Fruit fly (Drosophila melanogaster) whole organism, pupa: ENCODE measurements around the gene Gsc.

Source experiments
- CG10348 ChIP-seq: fragments of 200-800 bp; sonication (Bioruptor generic); IDR thresholded peaks from 2 replicates; pipeline ENCODE4 v1.3.6; 2022; ENCODE audit warnings: missing biosample characterization, missing genetic modification characterization
- CG13204 ChIP-seq: fragments of 200-800 bp; sonication (Bioruptor generic); optimal IDR thresholded peaks from 2 replicates; lab custom pipeline; 2018; ENCODE audit warnings: missing biosample characterization, mild to moderate bottlenecking, missing genetic modification characterization, moderate library complexity
- CG15710 ChIP-seq: fragments of 200-800 bp; sonication (Bioruptor generic); optimal IDR thresholded peaks from 2 replicates; lab custom pipeline; 2018; ENCODE audit warnings: missing biosample characterization, mild to moderate bottlenecking, missing genetic modification characterization, moderate library complexity
- CG32121 ChIP-seq: fragments of 200-800 bp; sonication (Bioruptor generic); IDR thresholded peaks from 2 replicates; pipeline ENCODE4 v1.3.6; 2022; ENCODE audit warnings: missing biosample characterization, missing genetic modification characterization
- CG4496 ChIP-seq: fragments of 200-800 bp; sonication (Bioruptor generic); IDR thresholded peaks from 3 replicates; pipeline ENCODE4 v1.3.6; 2022; ENCODE audit warnings: missing biosample characterization, missing genetic modification characterization
- CG8301 ChIP-seq: fragments of 200-800 bp; sonication (Bioruptor generic); optimal IDR thresholded peaks from 2 replicates; lab custom pipeline; 2018; ENCODE audit warnings: missing biosample characterization, mild to moderate bottlenecking, missing genetic modification characterization
- CG9948 ChIP-seq: fragments of 200-800 bp; sonication (Bioruptor generic); optimal IDR thresholded peaks from 2 replicates; lab custom pipeline; 2018; ENCODE audit warnings: missing biosample characterization, mild to moderate bottlenecking, missing genetic modification characterization, moderate library complexity
- EcR ChIP-seq: fragments of 200-800 bp; sonication (Bioruptor generic); optimal IDR thresholded peaks from 3 replicates; lab custom pipeline; 2019; ENCODE audit warnings: missing biosample characterization, missing genetic modification characterization, mild to moderate bottlenecking, moderate library complexity, missing genetic modification reagents
- Ets98B ChIP-seq: fragments of 200-800 bp; sonication (Bioruptor generic); IDR thresholded peaks from 2 replicates; pipeline ENCODE4 v1.3.6; 2022; ENCODE audit warnings: missing biosample characterization, missing genetic modification characterization
- Pif1A ChIP-seq: fragments of 200-800 bp; sonication (Bioruptor generic); optimal IDR thresholded peaks from 3 replicates; lab custom pipeline; 2016; ENCODE audit warnings: missing biosample characterization, missing genetic modification characterization
- Pif1B ChIP-seq: fragments of 200-800 bp; sonication (Bioruptor generic); optimal IDR thresholded peaks from 3 replicates; lab custom pipeline; 2016; ENCODE audit warnings: missing biosample characterization, missing genetic modification characterization
- Snoo ChIP-seq: fragments of 200-800 bp; sonication (Bioruptor generic); optimal IDR thresholded peaks from 3 replicates; lab custom pipeline; 2017; ENCODE audit warnings: missing biosample characterization, mild to moderate bottlenecking, missing genetic modification characterization, inconsistent platforms
- gl ChIP-seq: fragments of 200-800 bp; sonication (Bioruptor generic); optimal IDR thresholded peaks from 2 replicates; lab custom pipeline; 2018; ENCODE audit warnings: missing biosample characterization, mild to moderate bottlenecking, missing genetic modification characterization
- rn ChIP-seq: fragments of 200-800 bp; sonication (Bioruptor generic); IDR thresholded peaks from 2 replicates; pipeline ENCODE4 v1.3.6; 2022; ENCODE audit warnings: missing biosample characterization, missing genetic modification characterization

DNA sequence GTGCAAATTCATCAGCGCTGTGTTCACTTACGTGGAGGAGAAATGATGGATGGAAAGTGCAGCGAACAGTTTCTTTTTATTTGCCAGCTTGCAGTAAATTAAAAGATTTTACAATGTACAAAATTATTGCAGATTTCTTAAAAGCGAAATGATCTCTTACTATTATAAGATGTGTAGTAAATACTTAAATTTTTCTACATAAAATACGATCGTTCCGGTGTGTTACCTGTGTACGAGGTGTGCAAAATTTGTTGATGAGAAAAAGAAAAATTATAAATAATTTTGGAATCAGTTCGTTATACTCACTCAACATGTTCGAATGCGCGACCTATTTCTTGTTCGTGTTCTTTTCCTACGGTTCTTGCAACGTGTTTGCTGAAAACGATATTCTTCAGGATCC is 30.9 kb upstream of the Gsc start, which contains the start of gene CG2839:
- TF ChIP-seq CG15710 (tag; lab: Kevin White, UChicago): no peak
- TF ChIP-seq CG32121 (GFP tag; lab: Robert Waterston, UW): no peak
- TF ChIP-seq CG4496 (GFP tag; lab: Robert Waterston, UW): no peak
- no peak for TF ChIP-seq CG10348 (GFP tag; lab: Robert Waterston, UW)
- TF ChIP-seq CG8301 (tag; lab: Kevin White, UChicago): no peak
- TF ChIP-seq gl: no peak
- TF ChIP-seq Pif1B (GFP tag; lab: Kevin White, UChicago): no peak
- no peak for TF ChIP-seq rn
- TF ChIP-seq EcR (GFP tag; lab: Kevin White, UChicago): no peak
- TF ChIP-seq CG9948: no peak
- no peak for TF ChIP-seq Snoo (tag; lab: Kevin White, UChicago)
- TF ChIP-seq CG13204 (GFP tag; lab: Kevin White, UChicago): no peak
- no peak for TF ChIP-seq Ets98B
- TF ChIP-seq Pif1A (GFP tag; lab: Kevin White, UChicago): no peak
